Worm (Caenorhabditis elegans): ENCODE measurements around the gene fib-1.

The fib-1 gene

DNA sequence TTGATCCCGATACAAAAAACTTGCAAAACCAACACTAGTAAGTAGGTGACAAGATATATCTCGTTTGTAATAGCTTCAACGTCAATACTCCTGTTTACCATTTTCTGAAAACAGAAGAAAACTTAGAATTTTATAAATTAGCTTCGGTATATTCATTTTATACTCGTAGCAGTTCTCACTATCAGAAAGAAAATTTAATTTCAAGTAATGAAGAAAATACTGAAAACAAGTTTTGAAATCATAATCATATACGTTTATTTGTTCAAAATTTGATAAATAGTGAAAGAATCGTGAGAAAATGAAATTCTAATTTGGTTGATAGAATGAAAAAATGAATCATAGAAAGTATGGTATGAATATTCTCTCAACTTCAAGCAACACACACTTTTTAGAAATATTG lies 47.4 kb downstream of the fib-1 start, which contains the start of gene C30G7.5:
Gene C30G7.5 (minus strand): TSS at position 101 of the 400 bp plus-strand sequence.
- no peak for TF ChIP-seq tbx-37 (GFP tag; conservative IDR thresholded peaks at IDR 0.05)
- no peak for TF ChIP-seq ceh-36 (tag; optimal IDR thresholded peaks at IDR 0.05)
- no peak for TF ChIP-seq ceh-13 (GFP tag; optimal IDR thresholded peaks at IDR 0.05)

All from whole organism, early embryonic.